Worm (Caenorhabditis elegans): ENCODE results near the gene clec-251.
A peak's percentile ranks its signal among the peaks of the same experiment; 100 is the strongest.

clec-251 gene

DNA sequence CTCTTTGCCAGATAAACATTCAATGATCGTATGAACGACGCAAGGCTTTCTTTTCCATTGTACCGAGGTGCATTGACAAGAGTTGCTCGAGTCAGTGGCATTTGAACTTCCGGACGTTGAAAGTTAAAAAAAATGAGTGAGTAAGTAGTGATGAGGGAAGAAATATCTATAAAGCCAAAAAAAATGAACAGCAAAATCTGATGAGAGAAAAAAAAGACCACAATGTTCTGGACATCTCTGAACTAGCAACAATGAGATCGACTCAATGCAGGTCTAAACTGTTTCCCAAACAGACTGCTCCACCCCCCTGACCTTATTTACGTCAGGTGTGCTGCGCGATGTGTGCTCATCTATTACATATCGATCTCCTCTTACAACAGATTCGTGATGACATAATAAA lies 3.7 kb upstream of the clec-251 start, which contains the start of the genes F11D11.21 and F11D11.12:
TSS of gene F11D11.21 (minus strand) at position 101 of the 400 bp plus-strand sequence.
TSS of gene F11D11.12 (minus strand) at position 238 of the 400 bp plus-strand sequence.
- TF ChIP-seq sox-2 (GFP tag; IDR thresholded peaks at IDR 0.05) (no peak), ahr-1 (tag; optimal IDR thresholded peaks at IDR 0.05) (no peak), hlh-8 (tag; optimal IDR thresholded peaks at IDR 0.05) (no peak), ceh-24 (tag; optimal IDR thresholded peaks at IDR 0.05) (no peak), hlh-15 (tag; optimal IDR thresholded peaks at IDR 0.05) (no peak), ceh-18 (tag; optimal IDR thresholded peaks at IDR 0.05) (no peak), lim-6 (tag; optimal IDR thresholded peaks at IDR 0.05) (no peak), sox-4 (tag; optimal IDR thresholded peaks at IDR 0.05) (no peak), hlh-6 (tag; optimal IDR thresholded peaks at IDR 0.05) (no peak)

ce11 chrV:18748726-18749125 lies 1.9 kb upstream of the clec-251 start, which contains the start of gene clec-252:
Gene clec-252 (minus strand): TSS chrV:18748826.
- TF ChIP-seq nhr-232 (tag; optimal IDR thresholded peaks at IDR 0.05), result no peak
- no peak for TF ChIP-seq nfya-1 (tag; optimal IDR thresholded peaks at IDR 0.05)
- TF ChIP-seq hlh-13 (GFP tag; optimal IDR thresholded peaks at IDR 0.05), result no peak
- no peak for TF ChIP-seq ceh-45 (GFP tag; IDR thresholded peaks at IDR 0.05)
- no peak for TF ChIP-seq eyg-1 (tag; optimal IDR thresholded peaks at IDR 0.05)
- TF ChIP-seq hlh-8 (tag; optimal IDR thresholded peaks at IDR 0.05), result no peak
- no peak for TF ChIP-seq pha-2 (tag; optimal IDR thresholded peaks at IDR 0.05)

DNA sequence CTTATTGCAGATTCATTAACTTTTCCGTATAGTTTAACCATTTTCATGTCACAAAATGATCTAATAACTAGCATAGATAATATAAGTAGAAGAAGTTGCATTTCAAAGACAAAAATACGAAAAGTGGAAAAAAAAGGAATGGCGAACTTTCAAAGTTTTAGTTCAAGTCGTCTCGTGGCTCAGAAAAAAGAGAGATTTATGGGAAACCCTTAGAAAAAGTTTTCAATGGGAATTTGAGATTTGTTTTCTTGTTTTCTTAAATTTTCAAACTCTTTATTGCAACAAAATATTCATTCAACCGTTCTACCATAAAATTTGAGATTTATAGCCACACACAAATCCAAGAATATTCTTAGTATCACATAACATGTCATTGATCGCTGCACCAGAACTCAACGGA lies 4.7 kb downstream of the clec-251 start, which contains the start of gene clec-250:
TSS of gene clec-250 (minus strand) at position 101 of the 400 bp plus-strand sequence.
- no peak for TF ChIP-seq dve-1 (tag; optimal IDR thresholded peaks at IDR 0.05)
- TF ChIP-seq ceh-6 (GFP tag; optimal IDR thresholded peaks at IDR 0.05), result no peak

- no peak for TF ChIP-seq madf-2 (tag; optimal IDR thresholded peaks at IDR 0.05)
- no peak for TF ChIP-seq C08G9.2 (tag; optimal IDR thresholded peaks at IDR 0.05)
- TF ChIP-seq hlh-30 (tag; optimal IDR thresholded peaks at IDR 0.05; ENCODE audit: insufficient read depth), result no peak
- no peak for TF ChIP-seq ttx-3 (tag; optimal IDR thresholded peaks at IDR 0.05)
- no peak for TF ChIP-seq eyg-1 (tag; optimal IDR thresholded peaks at IDR 0.05)
- no peak for TF ChIP-seq ref-2 (tag; optimal IDR thresholded peaks at IDR 0.05)
- no peak for TF ChIP-seq hlh-13 (GFP tag; optimal IDR thresholded peaks at IDR 0.05)
Observed at ce11 chrV:18737646-18738045, 9.1 kb downstream of the clec-251 start.

ce11 chrV:18734381-18734780 lies 12.4 kb downstream of the clec-251 start, which contains the start of gene scl-20:
Gene scl-20 (minus strand): TSS chrV:18734481.
- no peak for TF ChIP-seq lim-6 (tag; optimal IDR thresholded peaks at IDR 0.05)
- TF ChIP-seq fkh-10 (GFP tag; optimal IDR thresholded peaks at IDR 0.05), result no peak
- TF ChIP-seq K02D7.2 (tag; optimal IDR thresholded peaks at IDR 0.05), result no peak
- peak; percentile 80 for TF ChIP-seq elt-2 (tag; optimal IDR thresholded peaks at IDR 0.05)
- no peak for TF ChIP-seq zip-5 (tag; optimal IDR thresholded peaks at IDR 0.05)

- TF ChIP-seq mec-3 (tag; optimal IDR thresholded peaks at IDR 0.05; ENCODE audit: borderline replicate concordance), result peak; percentile 20
- no peak for TF ChIP-seq ceh-45 (GFP tag; IDR thresholded peaks at IDR 0.05)
- no peak for TF ChIP-seq ceh-30 (tag; optimal IDR thresholded peaks at IDR 0.05)
- peak; percentile 12 for TF ChIP-seq pag-3 (tag; optimal IDR thresholded peaks at IDR 0.05; ENCODE audit: borderline replicate concordance)
- peak; percentile 95 for TF ChIP-seq dve-1 (tag; optimal IDR thresholded peaks at IDR 0.05)
Observed at ce11 chrV:18733942-18734341, 12.8 kb downstream of the clec-251 start.

DNA sequence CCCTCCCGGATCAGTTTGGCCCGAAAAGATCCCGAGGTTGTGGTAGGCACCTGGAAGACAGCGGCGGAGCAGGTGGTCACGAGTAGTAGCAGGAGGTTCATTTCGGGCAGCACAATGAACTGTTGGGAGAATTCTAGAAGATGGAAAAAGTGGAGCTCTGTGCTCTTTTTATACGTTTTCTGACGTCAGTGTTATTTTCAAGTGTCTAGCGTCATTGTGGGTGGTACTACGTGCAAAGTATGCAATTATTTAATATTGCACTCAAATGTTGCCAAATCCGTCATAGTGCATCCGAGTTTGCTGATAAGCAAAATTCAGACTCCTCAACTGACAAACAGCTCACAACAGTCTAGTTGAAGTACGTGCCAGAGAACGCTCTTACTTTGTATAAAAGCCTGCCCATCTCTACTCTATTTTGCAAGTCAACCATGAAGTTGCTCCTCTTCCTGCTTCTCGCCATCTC lies 15.2 kb downstream of the clec-251 start, which contains the start of the genes asp-18 and scl-19:
TSS of gene asp-18 (minus strand) at position 101 of the 463 bp plus-strand sequence.
TSS of gene scl-19 (plus strand) at position 413 of the 463 bp plus-strand sequence.
- no peak for TF ChIP-seq ref-2 (tag; optimal IDR thresholded peaks at IDR 0.05)
- no peak for TF ChIP-seq ceh-14 (tag; optimal IDR thresholded peaks at IDR 0.05)
- no peak for TF ChIP-seq lin-11 (tag; optimal IDR thresholded peaks at IDR 0.05)
- no peak for TF ChIP-seq hlh-30 (tag; optimal IDR thresholded peaks at IDR 0.05; ENCODE audit: insufficient read depth)
- TF ChIP-seq ama-1 (optimal IDR thresholded peaks at IDR 0.05), result no peak
- TF ChIP-seq pha-4 (tag; optimal IDR thresholded peaks at IDR 0.05), result no peak
- TF ChIP-seq ttx-3 (tag; optimal IDR thresholded peaks at IDR 0.05), result no peak
- TF ChIP-seq che-1 (tag; optimal IDR thresholded peaks at IDR 0.05), result no peak
- no peak for TF ChIP-seq pqm-1 (tag; optimal IDR thresholded peaks at IDR 0.05)
- TF ChIP-seq eyg-1 (tag; optimal IDR thresholded peaks at IDR 0.05), result no peak

Data from whole organism, late embryonic.